Fruit fly (Drosophila melanogaster): ENCODE data around the gene r.

r gene

DNA sequence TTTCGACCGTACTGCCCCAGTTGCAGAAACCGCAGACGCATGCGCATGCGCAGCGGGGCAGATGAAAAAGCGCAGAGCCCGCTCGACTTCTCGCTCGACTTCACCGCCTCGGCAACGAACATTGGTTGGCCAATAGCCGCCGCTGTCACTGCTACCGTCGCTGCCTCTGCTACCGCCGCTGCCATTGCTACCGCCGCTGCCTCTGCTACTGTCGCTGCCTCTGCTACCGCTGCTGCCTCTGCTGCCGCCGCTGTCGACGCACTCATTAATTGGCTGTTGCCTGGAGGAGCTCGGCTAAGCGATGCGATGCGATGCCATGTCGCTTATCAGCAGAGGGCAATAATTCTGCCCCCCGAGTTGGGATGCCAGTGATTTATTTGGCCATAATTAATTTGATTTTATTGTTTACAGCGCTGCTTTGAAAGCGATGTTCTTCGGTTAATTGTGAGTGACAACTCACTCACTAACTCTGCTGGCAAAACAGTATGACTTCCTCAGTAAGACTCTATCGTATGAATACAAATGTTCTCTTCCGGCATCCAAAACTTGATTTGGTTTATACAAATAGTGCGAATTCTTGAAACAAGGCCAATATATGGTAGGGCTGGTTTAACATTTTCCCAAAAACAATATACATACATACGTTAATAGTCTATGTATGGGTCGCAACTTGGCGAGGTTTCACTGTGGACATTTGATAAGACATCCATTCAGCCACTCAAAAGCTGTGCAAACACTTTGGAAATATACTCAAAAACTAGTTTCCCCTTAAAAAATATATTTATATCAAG is 15.7 kb downstream of the r start:
- peak; percentile 81 for TF ChIP-seq noc (tag; optimal IDR thresholded peaks at IDR 0.05)

DNA sequence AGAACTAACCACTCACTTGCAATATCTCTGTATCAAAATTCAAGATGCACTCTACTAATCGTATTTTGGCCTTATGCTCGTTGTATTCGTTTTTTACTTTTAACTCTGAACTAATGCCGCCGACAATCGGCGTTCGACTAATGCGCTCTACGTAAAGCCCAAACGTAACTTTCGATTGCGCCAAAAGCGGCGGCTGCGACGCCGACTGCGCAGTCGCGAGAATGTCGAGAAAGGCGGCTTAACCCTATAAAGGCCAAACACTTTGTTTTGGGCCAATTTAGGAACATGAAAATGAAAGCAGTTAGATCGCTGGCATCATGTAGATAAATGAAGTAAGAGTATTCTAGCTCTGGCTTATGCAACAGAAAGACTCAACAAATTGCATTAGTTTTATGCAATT is 17.7 kb downstream of the r start:
- TF ChIP-seq noc (tag; optimal IDR thresholded peaks at IDR 0.05) = no peak

DNA sequence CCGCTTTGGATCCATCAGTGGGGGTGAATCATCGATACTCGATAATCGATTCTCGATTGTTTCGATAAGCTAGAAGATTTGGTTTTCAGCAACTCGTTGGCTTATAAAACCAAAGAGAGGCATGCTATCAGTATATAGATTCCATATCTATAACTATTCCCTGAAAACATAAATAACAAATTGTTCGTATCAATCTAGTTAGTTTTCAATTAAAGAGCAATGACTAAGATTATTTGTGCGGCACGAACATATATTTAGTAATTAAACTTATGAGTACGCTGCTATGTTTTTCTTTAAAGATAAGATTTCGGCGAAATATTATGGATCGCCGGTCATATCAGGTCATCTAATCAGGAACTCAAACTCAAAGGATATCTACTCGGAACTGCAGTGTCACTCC is 19.4 kb downstream of the r start:
- no peak for TF ChIP-seq noc (tag; optimal IDR thresholded peaks at IDR 0.05)

DNA sequence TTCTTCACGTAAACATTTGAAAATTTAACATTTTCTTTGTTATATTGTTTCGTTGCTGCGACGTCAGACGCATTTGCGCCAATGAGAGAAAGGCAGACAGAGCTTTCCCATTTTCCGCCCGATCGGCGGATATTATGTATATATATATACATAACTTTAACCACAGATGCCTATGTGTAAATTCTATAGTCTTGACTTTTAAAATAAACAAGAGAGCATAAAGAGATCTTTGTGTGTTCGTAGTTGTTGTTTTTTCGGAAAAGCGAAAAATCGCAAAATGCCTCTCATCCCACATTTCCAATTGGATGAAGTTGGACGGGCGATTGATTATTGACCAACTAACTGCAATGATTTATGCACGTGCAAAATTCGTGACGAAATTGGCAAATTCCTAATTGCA is 21.5 kb downstream of the r start, which contains the start of gene CG13012:
Gene CG13012, minus strand, starts transcription at position 101 of the 400 bp plus-strand sequence.
- no peak for TF ChIP-seq noc (tag; optimal IDR thresholded peaks at IDR 0.05)

DNA sequence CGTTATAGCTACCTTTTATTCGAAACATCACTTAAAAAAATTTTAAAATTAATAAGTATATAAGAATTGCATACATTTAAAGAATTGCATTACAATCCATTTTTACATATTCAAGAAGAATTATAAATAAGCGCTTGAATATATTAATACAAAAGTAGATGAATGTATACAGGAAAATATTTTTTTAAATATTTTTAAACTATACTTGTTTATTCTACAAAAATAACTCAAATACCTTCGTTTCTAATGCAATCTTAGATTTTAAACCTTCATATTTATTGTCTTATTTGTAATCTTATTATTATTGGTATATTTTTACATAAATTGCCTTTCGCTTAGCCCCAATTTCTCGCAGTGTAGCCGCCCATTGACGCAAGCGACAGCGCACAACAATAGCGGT is 22.0 kb downstream of the r start:
- TF ChIP-seq noc (tag; optimal IDR thresholded peaks at IDR 0.05) = no peak

DNA sequence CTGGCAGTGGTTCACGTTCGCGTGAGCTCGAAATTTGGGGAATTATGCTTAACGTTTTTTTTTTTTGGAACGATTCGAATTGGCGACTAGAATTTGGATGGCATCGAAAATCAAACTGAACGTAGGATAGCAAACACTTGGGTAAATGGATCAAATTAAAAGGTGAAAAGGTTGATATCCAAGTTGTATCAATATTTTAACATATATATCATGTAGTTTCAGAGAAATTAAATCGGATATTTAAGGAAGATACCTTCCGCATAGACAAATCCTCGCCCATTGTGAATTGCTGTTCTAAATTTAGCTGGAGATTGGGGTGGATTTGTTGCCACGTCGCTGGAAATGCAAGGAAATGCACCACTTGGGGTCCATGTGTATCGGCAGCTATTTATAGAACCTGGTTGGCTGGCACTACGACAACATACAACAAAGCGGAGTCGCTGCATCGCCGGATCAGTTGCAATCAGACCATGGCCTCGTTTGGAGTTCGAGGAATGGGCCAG is 23.7 kb downstream of the r start, which contains the start of the genes CG13010 and sing:
Gene CG13010, minus strand, starts transcription at position 101 of the 503 bp plus-strand sequence.
Gene sing, plus strand, starts transcription at position 453 of the 503 bp plus-strand sequence.
- TF ChIP-seq noc (tag; optimal IDR thresholded peaks at IDR 0.05) = no peak

DNA sequence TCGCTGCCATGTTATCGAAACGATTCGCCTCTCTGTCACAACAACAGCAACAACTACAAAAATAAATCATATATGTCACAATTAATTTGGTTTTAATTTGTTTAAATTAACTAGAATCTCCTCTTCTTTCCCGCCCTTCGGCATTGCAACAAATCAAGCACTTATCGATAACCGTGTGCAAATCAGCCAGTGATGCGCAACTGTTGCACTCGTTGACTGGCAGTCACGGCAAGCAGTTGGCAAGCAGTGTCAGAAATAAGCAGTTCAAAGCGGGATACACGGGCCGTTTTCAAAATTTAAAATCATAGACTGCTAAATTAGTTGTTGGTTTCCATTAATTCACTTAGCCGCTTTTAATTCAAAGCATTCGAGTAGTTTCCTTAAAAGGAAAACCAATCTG is 28.6 kb downstream of the r start, which contains the start of gene Axs:
Gene Axs, minus strand, starts transcription at position 131 of the 400 bp plus-strand sequence.
- no peak for TF ChIP-seq noc (tag; optimal IDR thresholded peaks at IDR 0.05)

DNA sequence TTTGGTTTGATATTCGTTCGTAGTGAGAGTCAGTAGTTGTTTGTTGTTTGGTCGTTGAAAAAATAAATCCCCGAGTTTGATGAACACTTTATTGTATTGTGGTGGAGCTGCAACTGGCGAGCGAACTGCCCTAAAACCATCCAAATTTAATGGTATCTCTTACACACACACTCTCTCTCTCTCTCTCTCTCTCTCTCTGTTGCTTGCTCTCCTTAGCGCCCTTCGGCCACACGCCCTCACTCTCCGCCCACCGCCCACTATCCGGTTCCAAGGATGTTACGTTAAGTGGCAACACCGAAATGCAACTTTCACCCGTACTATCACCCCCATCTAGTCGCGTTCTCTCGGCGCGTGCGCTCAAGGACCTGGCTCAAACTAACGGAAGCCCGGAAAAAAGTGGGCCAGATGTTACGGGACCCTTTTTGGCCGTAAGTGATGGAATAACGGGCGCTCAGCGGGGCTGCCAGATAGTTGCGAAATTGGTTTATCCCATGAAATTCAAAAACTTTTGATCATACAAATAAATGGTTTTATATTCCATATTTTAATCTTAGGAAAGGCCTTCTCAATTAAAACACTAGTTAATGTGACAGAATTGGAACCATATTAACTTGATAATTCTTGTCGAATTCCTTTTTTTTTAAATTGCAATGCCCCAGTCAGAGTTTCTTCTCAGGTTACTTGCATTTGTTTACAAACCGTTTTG is 32.4 kb downstream of the r start:
- no peak for TF ChIP-seq noc (tag; optimal IDR thresholded peaks at IDR 0.05)

DNA sequence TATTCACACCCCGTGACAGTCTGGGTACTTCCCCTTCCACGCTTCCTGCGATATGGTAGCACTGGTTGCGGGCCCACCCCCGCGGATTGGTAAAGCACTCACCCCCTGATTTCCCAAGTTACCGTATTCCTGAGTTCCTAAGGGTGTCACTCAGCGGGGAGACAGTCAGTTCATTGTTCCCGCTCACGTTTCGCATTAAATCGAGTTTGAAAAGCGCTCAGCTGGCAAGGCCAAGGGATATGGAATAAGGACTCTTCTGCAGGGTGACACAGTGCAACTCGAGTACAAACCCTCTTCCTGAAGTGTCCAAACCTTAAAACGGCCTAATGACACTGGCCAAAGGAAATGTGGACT is 32.9 kb downstream of the r start:
- no peak for TF ChIP-seq noc (tag; optimal IDR thresholded peaks at IDR 0.05)

DNA sequence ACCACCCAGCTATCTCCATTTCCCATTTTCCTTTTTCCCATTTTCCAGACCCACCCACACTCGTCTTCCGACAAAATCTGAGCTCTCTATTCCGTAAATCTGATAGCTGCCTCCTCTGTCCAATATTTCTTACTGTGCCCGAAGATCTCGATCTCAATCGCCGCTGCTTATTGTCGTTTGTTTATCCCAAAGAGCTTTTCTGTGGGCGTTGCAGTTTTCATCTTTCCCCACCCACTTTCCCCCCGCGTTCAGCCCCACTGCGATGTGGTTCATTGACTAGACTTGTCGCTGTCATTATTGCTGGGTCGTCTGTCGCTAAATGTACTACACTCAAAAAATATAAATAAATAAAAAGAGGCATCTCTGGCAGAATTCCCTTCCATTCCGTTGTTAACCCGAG is 34.2 kb downstream of the r start:
- TF ChIP-seq noc (tag; optimal IDR thresholded peaks at IDR 0.05) = no peak

DNA sequence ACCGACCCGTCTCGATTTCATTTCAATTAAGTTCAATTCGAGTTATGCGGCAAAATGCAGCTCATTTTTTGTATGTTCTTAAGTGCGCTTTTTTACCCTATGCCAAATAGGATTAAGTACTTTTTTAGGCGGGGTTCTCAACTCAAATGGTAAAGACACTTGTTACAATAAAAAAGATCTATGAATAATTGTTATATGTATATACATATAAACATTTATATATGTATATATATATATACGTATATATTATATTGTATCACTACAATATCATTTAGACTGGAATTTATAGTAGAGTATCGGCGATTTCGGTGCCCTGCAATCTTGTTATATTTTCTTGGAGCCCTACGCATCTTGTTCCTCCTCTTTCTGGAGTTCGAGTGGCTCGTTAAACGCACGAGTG is 34.8 kb downstream of the r start:
- TF ChIP-seq noc (tag; optimal IDR thresholded peaks at IDR 0.05) = no peak

DNA sequence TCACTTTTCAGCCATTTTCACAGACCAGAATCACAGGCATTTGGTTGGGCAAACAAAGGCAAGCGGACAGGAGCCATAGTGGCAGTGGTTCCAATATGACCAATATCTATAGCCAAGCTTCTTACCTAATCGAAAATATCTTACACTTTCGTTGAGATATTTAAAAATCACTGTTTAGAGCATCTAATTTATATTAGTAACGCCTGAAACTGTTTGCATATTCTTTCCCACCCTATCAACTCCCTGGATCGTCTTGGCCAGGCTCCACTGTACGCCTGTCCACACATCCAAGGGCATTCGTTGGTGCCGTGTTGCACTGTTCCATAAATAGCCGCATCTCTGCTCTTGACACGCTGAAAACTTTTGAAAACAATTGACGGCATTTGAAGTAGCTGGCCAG is 35.3 kb downstream of the r start:
- TF ChIP-seq noc (tag; optimal IDR thresholded peaks at IDR 0.05) = no peak

DNA sequence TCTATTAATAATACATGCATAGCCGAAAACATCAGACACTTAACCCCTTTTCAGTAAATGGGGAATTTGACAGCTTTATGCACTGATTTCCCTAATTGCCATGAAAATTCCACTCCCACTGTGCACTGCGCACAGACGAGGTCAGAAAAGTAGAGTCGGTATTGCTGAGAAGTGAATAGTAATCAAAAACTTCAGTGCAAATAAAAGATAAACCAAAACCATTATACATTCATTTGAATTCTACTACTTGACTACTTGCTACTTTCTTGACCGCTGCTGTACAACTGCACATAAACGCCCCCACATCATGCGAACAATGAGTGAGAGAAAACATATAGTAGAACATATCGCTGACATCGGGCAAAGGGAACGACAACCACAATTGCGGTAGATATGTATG is 36.3 kb downstream of the r start:
- no peak for TF ChIP-seq noc (tag; optimal IDR thresholded peaks at IDR 0.05)

DNA sequence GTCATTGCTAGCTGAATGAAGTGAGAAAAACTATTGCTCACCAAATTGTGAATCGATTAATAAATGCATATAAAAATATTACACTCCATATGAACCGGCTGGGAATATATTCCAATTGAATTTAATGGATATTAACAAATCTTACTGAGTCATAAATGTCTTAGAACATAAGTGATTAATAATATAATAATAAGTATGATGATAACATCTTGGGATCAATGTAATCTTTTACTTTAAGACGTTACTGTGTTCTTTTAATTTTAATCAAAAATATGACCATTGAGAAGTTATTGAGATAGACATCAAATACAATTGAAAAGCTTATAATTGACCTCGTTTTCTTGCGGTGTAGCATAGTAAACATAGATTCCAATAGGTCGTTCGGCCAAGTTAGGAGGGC is 37.2 kb downstream of the r start:
- peak; percentile 70 for TF ChIP-seq noc (tag; optimal IDR thresholded peaks at IDR 0.05)

DNA sequence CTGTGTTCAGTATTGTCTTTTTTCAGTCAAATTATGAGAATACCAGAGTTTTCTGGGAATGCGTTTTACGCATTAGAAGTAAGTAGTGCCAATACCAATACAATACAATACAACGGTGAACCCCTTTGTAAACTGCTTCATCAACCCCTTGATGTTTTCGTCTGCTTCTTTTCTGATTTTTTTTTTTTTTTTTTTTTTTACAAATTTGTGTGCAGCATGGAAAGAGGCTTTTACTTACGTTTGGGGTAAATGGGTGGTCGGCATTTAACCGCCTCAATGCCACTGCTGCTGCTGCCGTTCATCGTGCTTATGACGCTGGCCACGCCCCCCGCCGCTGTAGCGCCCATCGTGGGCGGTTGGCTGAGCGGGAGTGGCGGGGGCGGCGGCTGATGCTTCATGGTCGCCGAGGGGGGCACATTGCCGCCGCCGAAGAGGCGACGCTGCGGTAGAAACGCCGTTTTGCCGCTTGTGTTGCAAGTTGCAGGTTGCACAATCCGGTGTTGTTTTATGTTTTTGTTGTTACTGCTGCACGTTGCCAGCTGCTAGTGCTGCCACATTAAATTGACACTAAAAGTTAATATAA is 38.7 kb downstream of the r start:
- no peak for TF ChIP-seq noc (tag; optimal IDR thresholded peaks at IDR 0.05)

DNA sequence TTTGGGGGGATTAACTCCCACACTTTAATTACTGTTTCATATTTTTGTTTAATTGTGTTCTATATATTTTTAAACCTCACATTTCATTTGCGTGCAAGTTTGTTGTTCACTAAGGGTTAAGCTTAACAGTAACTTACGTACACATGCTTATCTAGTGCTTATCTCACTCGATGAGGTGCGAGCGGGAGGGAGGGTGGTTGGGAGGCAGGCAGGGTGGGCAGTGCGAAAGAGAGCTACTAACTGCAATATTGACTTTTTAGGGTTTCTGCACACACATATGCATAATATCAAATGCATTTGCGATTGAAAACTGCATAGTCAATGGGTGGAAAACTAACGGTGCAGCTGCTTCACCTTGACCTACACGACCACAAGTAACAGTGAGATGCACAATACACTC is 39.3 kb downstream of the r start:
- no peak for TF ChIP-seq noc (tag; optimal IDR thresholded peaks at IDR 0.05)

DNA sequence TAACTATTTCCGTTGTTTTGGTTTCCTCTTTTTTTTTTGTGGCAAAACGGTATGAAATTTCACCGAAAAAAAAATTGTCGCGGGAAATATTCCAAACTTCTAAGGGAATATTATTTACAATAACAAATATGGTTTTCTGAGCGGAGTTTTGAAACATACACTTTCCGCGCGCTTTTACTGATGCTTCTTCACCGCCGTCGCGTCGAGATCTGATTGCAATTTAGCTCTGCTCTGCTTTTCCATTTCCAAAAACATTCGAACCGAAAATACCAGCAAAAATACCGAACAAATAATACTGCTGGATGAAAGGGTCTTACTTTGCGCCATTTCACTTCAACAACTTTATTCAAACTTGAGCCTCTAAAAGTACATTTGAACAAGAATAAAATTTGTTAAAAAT is 39.8 kb downstream of the r start, which contains the start of gene Septin4:
Gene Septin4, minus strand, starts transcription at position 215 of the 400 bp plus-strand sequence.
- no peak for TF ChIP-seq noc (tag; optimal IDR thresholded peaks at IDR 0.05)
